Worm (Caenorhabditis elegans) whole organism, late embryonic: ENCODE measurements around the gene clec-5.

ENCODE experiments used
- C08G9.2 ChIP-seq: sonication (generic microtip); optimal IDR thresholded peaks from 2 replicates; lab custom pipeline; 2016; ENCODE audit warnings: mild to moderate bottlenecking, missing genetic modification characterization, moderate library complexity, missing compliant biosample characterization
- C38D4.7 ChIP-seq: fragments of 200-800 bp; sonication (Bioruptor generic); optimal IDR thresholded peaks from 2 replicates; lab custom pipeline; 2018; ENCODE audit warnings: mild to moderate bottlenecking, missing genetic modification characterization, moderate library complexity, missing compliant biosample characterization
- F13H6.1 ChIP-seq: sonication (generic microtip); optimal IDR thresholded peaks from 2 replicates; lab custom pipeline; 2016; ENCODE audit warnings: missing genetic modification characterization, missing compliant biosample characterization
- K09A11.1 ChIP-seq: sonication (generic microtip); optimal IDR thresholded peaks from 2 replicates; lab custom pipeline; 2017; ENCODE audit warnings: antibody characterized with exemption, mild to moderate bottlenecking, missing genetic modification characterization, missing compliant biosample characterization; ENCODE audit not compliant: insufficient read depth
- T23F11.4 ChIP-seq: fragments of 200-800 bp; sonication (Bioruptor generic); optimal IDR thresholded peaks from 2 replicates; lab custom pipeline; 2018; ENCODE audit warnings: mild to moderate bottlenecking, missing genetic modification characterization, missing compliant biosample characterization
- ahr-1 ChIP-seq: sonication (generic microtip); optimal IDR thresholded peaks from 2 replicates; lab custom pipeline; 2016; ENCODE audit warnings: missing genetic modification characterization, missing compliant biosample characterization
- ama-1 ChIP-seq: fragments of 150-350 bp; optimal IDR thresholded peaks from 2 replicates; lab custom pipeline; 2014
- ceh-18 ChIP-seq: sonication (generic microtip); optimal IDR thresholded peaks from 2 replicates; lab custom pipeline; 2016; ENCODE audit warnings: missing genetic modification characterization, missing compliant biosample characterization
- ceh-19 ChIP-seq: fragments of 200-800 bp; sonication (Bioruptor generic); optimal IDR thresholded peaks from 2 replicates; lab custom pipeline; 2018; ENCODE audit warnings: mild to moderate bottlenecking, missing genetic modification characterization, missing compliant biosample characterization
- ceh-2 ChIP-seq: sonication (generic microtip); optimal IDR thresholded peaks from 2 replicates; lab custom pipeline; 2016; ENCODE audit warnings: missing genotype, missing genetic modification characterization, missing compliant biosample characterization
- ceh-22 ChIP-seq: sonication (generic microtip); optimal IDR thresholded peaks from 2 replicates; lab custom pipeline; 2017; ENCODE audit warnings: missing biosample characterization, missing genetic modification characterization
- ceh-31 ChIP-seq: sonication (generic microtip); optimal IDR thresholded peaks from 2 replicates; lab custom pipeline; 2016; ENCODE audit warnings: missing genetic modification characterization, missing compliant biosample characterization
- ceh-34 ChIP-seq: sonication (generic microtip); optimal IDR thresholded peaks from 2 replicates; lab custom pipeline; 2016; ENCODE audit warnings: mild to moderate bottlenecking, missing genetic modification characterization, missing compliant biosample characterization
- ceh-45 ChIP-seq: fragments of 200-800 bp; sonication (Bioruptor generic); IDR thresholded peaks from 2 replicates; pipeline ENCODE4 v1.3.6; 2022; ENCODE audit warnings: missing genetic modification reagents, missing genetic modification characterization, missing compliant biosample characterization
- ceh-48 ChIP-seq: sonication (generic microtip); optimal IDR thresholded peaks from 2 replicates; lab custom pipeline; 2016; ENCODE audit warnings: missing genetic modification characterization, inconsistent platforms, missing compliant biosample characterization
- che-1 ChIP-seq: sonication (generic microtip); optimal IDR thresholded peaks from 2 replicates; lab custom pipeline; 2016; ENCODE audit warnings: mild to moderate bottlenecking, missing genetic modification characterization, missing compliant biosample characterization
- dve-1 ChIP-seq: sonication (generic microtip); optimal IDR thresholded peaks from 2 replicates; lab custom pipeline; 2017; ENCODE audit warnings: antibody characterized with exemption, mild to moderate bottlenecking, missing genetic modification characterization, missing compliant biosample characterization
- elt-4 ChIP-seq: sonication (generic microtip); optimal IDR thresholded peaks from 2 replicates; lab custom pipeline; 2016; ENCODE audit warnings: missing genetic modification characterization, missing compliant biosample characterization
- ets-4 ChIP-seq: sonication (generic microtip); optimal IDR thresholded peaks from 2 replicates; lab custom pipeline; 2016; ENCODE audit warnings: missing genetic modification characterization, missing compliant biosample characterization
- fax-1 ChIP-seq: sonication (generic microtip); optimal IDR thresholded peaks from 2 replicates; lab custom pipeline; 2016; ENCODE audit warnings: missing genotype, missing genetic modification characterization, missing compliant biosample characterization
- fkh-6 ChIP-seq: sonication (generic microtip); optimal IDR thresholded peaks from 2 replicates; lab custom pipeline; 2016; ENCODE audit warnings: missing genetic modification characterization, missing compliant biosample characterization
- gmeb-2 ChIP-seq: sonication (generic microtip); optimal IDR thresholded peaks from 2 replicates; lab custom pipeline; 2016; ENCODE audit warnings: missing genetic modification characterization, inconsistent platforms, missing compliant biosample characterization
- hlh-13 ChIP-seq: fragments of 200-800 bp; sonication (Bioruptor generic); optimal IDR thresholded peaks from 2 replicates; lab custom pipeline; 2018; ENCODE audit warnings: mild to moderate bottlenecking, missing genetic modification characterization, missing compliant biosample characterization
- hlh-15 ChIP-seq: sonication (generic microtip); optimal IDR thresholded peaks from 2 replicates; lab custom pipeline; 2016; ENCODE audit warnings: missing genetic modification characterization, missing compliant biosample characterization
- hlh-8 ChIP-seq: sonication (generic microtip); optimal IDR thresholded peaks from 2 replicates; lab custom pipeline; 2016; ENCODE audit warnings: missing genotype, missing genetic modification characterization, missing compliant biosample characterization
- lim-6 ChIP-seq: sonication (generic microtip); optimal IDR thresholded peaks from 2 replicates; lab custom pipeline; 2016; ENCODE audit warnings: missing genetic modification characterization, missing compliant biosample characterization
- lin-11 ChIP-seq: fragments of 200-800 bp; sonication (Bioruptor generic); optimal IDR thresholded peaks from 2 replicates; lab custom pipeline; 2018; ENCODE audit warnings: mild to moderate bottlenecking, missing genetic modification characterization, missing compliant biosample characterization
- nhr-11 ChIP-seq: fragments of 150-350 bp; optimal IDR thresholded peaks from 2 replicates; lab custom pipeline; 2014; ENCODE audit warnings: missing biosample characterization, missing genetic modification characterization
- nhr-232 ChIP-seq: sonication (generic microtip); optimal IDR thresholded peaks from 2 replicates; lab custom pipeline; 2016; ENCODE audit warnings: missing genetic modification characterization, missing compliant biosample characterization
- npax-4 ChIP-seq: sonication (generic microtip); optimal IDR thresholded peaks from 2 replicates; lab custom pipeline; 2016; ENCODE audit warnings: missing genetic modification characterization, missing compliant biosample characterization
- pag-3 ChIP-seq: sonication (generic microtip); optimal IDR thresholded peaks from 2 replicates; lab custom pipeline; 2016; ENCODE audit warnings: missing compliant biosample characterization, missing genetic modification characterization, borderline replicate concordance
- pax-1 ChIP-seq: fragments of 150-350 bp; optimal IDR thresholded peaks from 2 replicates; lab custom pipeline; 2014; ENCODE audit warnings: missing biosample characterization, missing genetic modification characterization
- pqm-1 ChIP-seq: sonication (generic microtip); optimal IDR thresholded peaks from 2 replicates; lab custom pipeline; 2016; ENCODE audit warnings: missing genetic modification characterization, missing compliant biosample characterization
- pros-1 ChIP-seq: fragments of 150-350 bp; optimal IDR thresholded peaks from 2 replicates; lab custom pipeline; 2014; ENCODE audit warnings: missing biosample characterization, missing genetic modification reagents, missing genetic modification characterization
- ref-2 ChIP-seq: sonication (generic microtip); optimal IDR thresholded peaks from 2 replicates; lab custom pipeline; 2016; ENCODE audit warnings: missing genetic modification characterization, missing compliant biosample characterization
- rnt-1 ChIP-seq: sonication (generic microtip); optimal IDR thresholded peaks from 2 replicates; lab custom pipeline; 2016; ENCODE audit warnings: missing genetic modification characterization, missing compliant biosample characterization
- sdc-2 ChIP-seq: sonication (generic microtip); optimal IDR thresholded peaks from 2 replicates; lab custom pipeline; 2016; ENCODE audit warnings: missing genotype, missing genetic modification characterization, missing compliant biosample characterization
- syd-9 ChIP-seq: sonication (generic microtip); optimal IDR thresholded peaks from 2 replicates; lab custom pipeline; 2016; ENCODE audit warnings: mild to moderate bottlenecking, missing genetic modification characterization, moderate library complexity, missing compliant biosample characterization
- tbx-2 ChIP-seq: sonication (generic microtip); optimal IDR thresholded peaks from 2 replicates; lab custom pipeline; 2016; ENCODE audit warnings: missing genetic modification characterization, missing compliant biosample characterization
- tbx-7 ChIP-seq: sonication (generic microtip); optimal IDR thresholded peaks from 2 replicates; lab custom pipeline; 2016; ENCODE audit warnings: missing genotype, missing genetic modification characterization, missing compliant biosample characterization
- unc-3 ChIP-seq, 2 experiments: fragments of 200-800 bp in 1 of 2; sonication (Bioruptor generic) in 1 of 2; sonication (generic microtip) in 1 of 2; conservative IDR thresholded peaks in 1 of 2; optimal IDR thresholded peaks in 1 of 2; 2 replicates each; pipeline versions ENCODE4 v1.3.6 to Lab custom; 2016 to 2022; ENCODE audit warnings: missing compliant biosample characterization in 2 of 2, missing genetic modification characterization in 2 of 2, missing genetic modification reagents in 1 of 2
- unc-42 ChIP-seq: sonication (generic microtip); optimal IDR thresholded peaks from 2 replicates; lab custom pipeline; 2016; ENCODE audit warnings: missing genotype, missing genetic modification characterization, missing compliant biosample characterization
- unc-55 ChIP-seq: sonication (generic microtip); optimal IDR thresholded peaks from 2 replicates; lab custom pipeline; 2017; ENCODE audit warnings: missing biosample characterization, missing genetic modification reagents, missing genetic modification characterization
- unc-86 ChIP-seq: sonication (generic microtip); optimal IDR thresholded peaks from 2 replicates; lab custom pipeline; 2016; ENCODE audit warnings: missing genetic modification characterization, missing compliant biosample characterization
- zip-5 ChIP-seq: sonication (generic microtip); optimal IDR thresholded peaks from 2 replicates; lab custom pipeline; 2016; ENCODE audit warnings: missing genetic modification characterization, missing compliant biosample characterization
- ztf-16 ChIP-seq: sonication (generic microtip); optimal IDR thresholded peaks from 2 replicates; lab custom pipeline; 2017; ENCODE audit warnings: missing genetic modification characterization, missing compliant biosample characterization

The clec-5 gene

DNA sequence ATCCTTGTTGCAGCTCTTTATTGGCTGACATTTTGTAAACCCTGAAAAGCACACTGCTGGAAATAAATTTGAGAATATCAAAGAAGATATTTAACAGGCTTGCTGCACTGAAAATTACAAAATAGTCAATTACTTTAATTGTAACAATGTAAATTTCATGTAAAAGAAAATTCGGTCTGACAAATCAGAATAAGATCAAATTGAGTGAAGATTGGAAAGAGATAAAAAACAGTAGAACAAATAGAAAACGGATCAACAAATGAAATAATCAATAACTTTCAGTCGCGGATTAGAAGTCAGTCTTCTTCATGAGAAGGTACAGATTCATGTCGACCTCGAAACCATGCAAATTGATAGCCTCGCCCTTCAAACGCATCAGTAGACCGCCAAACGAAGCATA is 33.7 kb upstream of the clec-5 start, which contains the start of gene rars-1:
Gene rars-1 (minus strand): TSS at position 101 of the 400 bp plus-strand sequence.
- TF ChIP-seq pax-1 (tag; lab: Kevin White, UChicago) (no peak), F13H6.1 (tag; lab: Kevin White, UChicago) (no peak), gmeb-2 (no peak), ceh-45 (no peak)
- TF ChIP-seq, all 69 proteins: peak for 0

DNA sequence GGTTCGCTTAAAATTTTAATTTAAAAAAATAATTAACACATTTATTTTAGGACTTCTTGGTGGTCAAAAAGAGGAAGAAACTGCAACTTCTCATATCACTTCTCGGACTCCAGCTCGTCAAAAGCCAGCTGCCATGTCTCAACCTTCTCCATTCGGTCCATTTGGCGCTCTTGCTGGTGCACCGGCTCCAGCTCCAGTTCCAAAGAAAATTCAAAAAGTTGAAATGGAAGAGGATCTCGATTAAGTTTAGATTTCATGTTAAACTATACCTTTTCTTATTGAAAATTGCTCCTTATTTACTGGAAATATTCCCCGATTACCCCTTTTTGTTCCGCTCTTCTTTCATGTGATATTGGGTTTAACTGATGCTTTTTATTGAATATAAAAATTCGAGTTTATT is 30.3 kb upstream of the clec-5 start:
- TF ChIP-seq hlh-13 (GFP tag; lab: Kevin White, UChicago) (no peak), dve-1 (tag; lab: Kevin White, UChicago) (no peak), nhr-11 (tag; lab: Kevin White, UChicago) (no peak), C08G9.2 (tag; lab: Kevin White, UChicago) (no peak), ceh-31 (no peak), unc-3 (GFP tag; conservative IDR thresholded peaks at IDR 0.05; lab: Robert Waterston, UW) (no peak), unc-3 (tag; optimal IDR thresholded peaks at IDR 0.05; lab: Kevin White, UChicago) (no peak), ceh-19 (GFP tag; lab: Kevin White, UChicago) (no peak), lin-11 (tag; lab: Kevin White, UChicago) (no peak), pqm-1 (no peak)

DNA sequence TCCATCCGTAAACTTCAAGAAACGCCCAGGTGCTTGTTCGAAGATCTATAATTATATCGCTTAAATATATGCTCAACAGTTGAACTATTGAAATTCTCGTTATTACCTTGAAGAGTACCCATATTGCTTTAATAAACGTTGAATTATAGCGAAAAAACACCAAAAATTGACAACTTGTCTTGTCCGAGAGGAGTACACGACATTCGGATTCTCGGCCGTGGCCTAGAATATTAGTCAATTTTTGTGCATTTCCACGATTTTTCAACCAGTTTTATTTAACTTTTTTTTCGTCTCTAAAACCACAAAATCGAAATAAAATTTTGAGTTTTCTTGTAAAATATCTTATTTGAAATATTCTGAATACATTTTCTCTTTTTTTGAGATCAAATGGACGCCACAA is 28.9 kb upstream of the clec-5 start, which contains the start of the genes F26F4.9 and cee-1:
Gene F26F4.9 (minus strand): TSS at position 205 of the 400 bp plus-strand sequence.
Gene cee-1 (plus strand): TSS at position 383 of the 400 bp plus-strand sequence.
- peak; percentile 13 for TF ChIP-seq ztf-16 (tag; lab: Kevin White, UChicago)
- no peak for TF ChIP-seq nhr-11 (tag; lab: Kevin White, UChicago)
- no peak for TF ChIP-seq pag-3 (tag; lab: Kevin White, UChicago)
- no peak for TF ChIP-seq lin-11 (tag; lab: Kevin White, UChicago)
- no peak for TF ChIP-seq npax-4
- no peak for TF ChIP-seq pqm-1
- no peak for TF ChIP-seq unc-3 (GFP tag; conservative IDR thresholded peaks at IDR 0.05; lab: Robert Waterston, UW)
- TF ChIP-seq unc-3 (tag; optimal IDR thresholded peaks at IDR 0.05; lab: Kevin White, UChicago), result no peak
- no peak for TF ChIP-seq C38D4.7 (GFP tag; lab: Kevin White, UChicago)
- peak; percentile 72 for TF ChIP-seq hlh-8 (tag; lab: Kevin White, UChicago)
- TF ChIP-seq C08G9.2 (tag; lab: Kevin White, UChicago), result peak; percentile 85
- no peak for TF ChIP-seq dve-1 (tag; lab: Kevin White, UChicago)
- no peak for TF ChIP-seq fkh-6
- no peak for TF ChIP-seq ceh-22 (tag; lab: Kevin White, UChicago)
- TF ChIP-seq unc-55 (GFP tag; lab: Kevin White, UChicago), result peak; percentile 30
- TF ChIP-seq lim-6 (tag; lab: Kevin White, UChicago), result peak; percentile 39
- peak; percentile 7 for TF ChIP-seq rnt-1
- no peak for TF ChIP-seq ahr-1
- no peak for TF ChIP-seq che-1
- no peak for TF ChIP-seq nhr-232
- no peak for TF ChIP-seq pax-1 (tag; lab: Kevin White, UChicago)
- TF ChIP-seq ceh-2 (tag; lab: Kevin White, UChicago), result peak; percentile 71
- no peak for TF ChIP-seq hlh-15 (tag; lab: Kevin White, UChicago)
- TF ChIP-seq fax-1, result peak; percentile 2
- no peak for TF ChIP-seq ceh-19 (GFP tag; lab: Kevin White, UChicago)
- TF ChIP-seq ceh-31, result peak; percentile 85
- no peak for TF ChIP-seq unc-86 (tag; lab: Kevin White, UChicago)
- TF ChIP-seq tbx-2 (tag; lab: Kevin White, UChicago), result no peak
- no peak for TF ChIP-seq sdc-2
- no peak for TF ChIP-seq ceh-48 (tag; lab: Kevin White, UChicago)
- no peak for TF ChIP-seq ama-1 (lab: Kevin White, UChicago)
- no peak for TF ChIP-seq K09A11.1 (tag; lab: Kevin White, UChicago)
- peak; percentile 25 for TF ChIP-seq ref-2
- TF ChIP-seq ets-4 (tag; lab: Kevin White, UChicago), result peak; percentile 75
- no peak for TF ChIP-seq gmeb-2
- peak; percentile 52 for TF ChIP-seq zip-5 (tag; lab: Kevin White, UChicago)
- no peak for TF ChIP-seq syd-9 (tag; lab: Kevin White, UChicago)
- TF ChIP-seq tbx-7 (tag; lab: Kevin White, UChicago), result peak; percentile 71
- TF ChIP-seq unc-42, result no peak
- TF ChIP-seq ceh-34 (tag; lab: Kevin White, UChicago), result no peak
- TF ChIP-seq pros-1 (tag; lab: Kevin White, UChicago), result no peak
- no peak for TF ChIP-seq elt-4
- TF ChIP-seq ceh-18, result peak; percentile 38
- no peak for TF ChIP-seq T23F11.4 (GFP tag; lab: Kevin White, UChicago)
